Worm (Caenorhabditis elegans) whole organism, late embryonic: ENCODE measurements around the gene C49F5.3.
"Not testable (repeated sequence)": the region's sequence is repeated elsewhere in the genome, so short reads cannot be mapped to it uniquely, and the experiment has no call there.

Source experiments
- C08G9.2 ChIP-seq: sonication (generic microtip); optimal IDR thresholded peaks from 2 replicates; lab custom pipeline; 2016; ENCODE audit warnings: mild to moderate bottlenecking, missing genetic modification characterization, moderate library complexity, missing compliant biosample characterization
- K02D7.2 ChIP-seq: sonication (generic microtip); optimal IDR thresholded peaks from 2 replicates; lab custom pipeline; 2017; ENCODE audit warnings: mild to moderate bottlenecking, missing genetic modification characterization, missing compliant biosample characterization
- K09A11.1 ChIP-seq: sonication (generic microtip); optimal IDR thresholded peaks from 2 replicates; lab custom pipeline; 2017; ENCODE audit warnings: antibody characterized with exemption, mild to moderate bottlenecking, missing genetic modification characterization, missing compliant biosample characterization; ENCODE audit not compliant: insufficient read depth
- ceh-14 ChIP-seq: sonication (generic microtip); optimal IDR thresholded peaks from 2 replicates; lab custom pipeline; 2016; ENCODE audit warnings: missing genotype, missing genetic modification characterization, missing compliant biosample characterization
- ceh-18 ChIP-seq: sonication (generic microtip); optimal IDR thresholded peaks from 2 replicates; lab custom pipeline; 2016; ENCODE audit warnings: missing genetic modification characterization, missing compliant biosample characterization
- ceh-2 ChIP-seq: sonication (generic microtip); optimal IDR thresholded peaks from 2 replicates; lab custom pipeline; 2016; ENCODE audit warnings: missing genotype, missing genetic modification characterization, missing compliant biosample characterization
- ceh-34 ChIP-seq: sonication (generic microtip); optimal IDR thresholded peaks from 2 replicates; lab custom pipeline; 2016; ENCODE audit warnings: mild to moderate bottlenecking, missing genetic modification characterization, missing compliant biosample characterization
- ceh-6 ChIP-seq: fragments of 200-800 bp; sonication (Bioruptor generic); optimal IDR thresholded peaks from 2 replicates; lab custom pipeline; 2018; ENCODE audit warnings: mild to moderate bottlenecking, missing genetic modification characterization, missing compliant biosample characterization
- ceh-9 ChIP-seq: sonication (generic microtip); optimal IDR thresholded peaks from 2 replicates; lab custom pipeline; 2016; ENCODE audit warnings: mild to moderate bottlenecking, missing genetic modification characterization, inconsistent platforms, missing compliant biosample characterization
- elt-2 ChIP-seq: sonication (generic microtip); optimal IDR thresholded peaks from 2 replicates; lab custom pipeline; 2016; ENCODE audit warnings: missing genetic modification reagents, missing genetic modification characterization, missing compliant biosample characterization
- fax-1 ChIP-seq: sonication (generic microtip); optimal IDR thresholded peaks from 2 replicates; lab custom pipeline; 2016; ENCODE audit warnings: missing genotype, missing genetic modification characterization, missing compliant biosample characterization
- fkh-10 ChIP-seq: fragments of 150-350 bp; optimal IDR thresholded peaks from 2 replicates; lab custom pipeline; 2014; ENCODE audit warnings: missing biosample characterization, missing genetic modification reagents, missing genetic modification characterization
- fkh-6 ChIP-seq: sonication (generic microtip); optimal IDR thresholded peaks from 2 replicates; lab custom pipeline; 2016; ENCODE audit warnings: missing genetic modification characterization, missing compliant biosample characterization
- gmeb-2 ChIP-seq: sonication (generic microtip); optimal IDR thresholded peaks from 2 replicates; lab custom pipeline; 2016; ENCODE audit warnings: missing genetic modification characterization, inconsistent platforms, missing compliant biosample characterization
- hlh-30 ChIP-seq: sonication (generic microtip); optimal IDR thresholded peaks from 2 replicates; lab custom pipeline; 2017; ENCODE audit warnings: antibody characterized with exemption, missing genetic modification characterization, missing compliant biosample characterization; ENCODE audit not compliant: insufficient read depth
- hlh-8 ChIP-seq: sonication (generic microtip); optimal IDR thresholded peaks from 2 replicates; lab custom pipeline; 2016; ENCODE audit warnings: missing genotype, missing genetic modification characterization, missing compliant biosample characterization
- lin-11 ChIP-seq: fragments of 200-800 bp; sonication (Bioruptor generic); optimal IDR thresholded peaks from 2 replicates; lab custom pipeline; 2018; ENCODE audit warnings: mild to moderate bottlenecking, missing genetic modification characterization, missing compliant biosample characterization
- madf-2 ChIP-seq: sonication (generic microtip); optimal IDR thresholded peaks from 2 replicates; lab custom pipeline; 2017; ENCODE audit warnings: missing genetic modification characterization, missing compliant biosample characterization
- nfya-1 ChIP-seq: sonication (generic microtip); optimal IDR thresholded peaks from 2 replicates; lab custom pipeline; 2017; ENCODE audit warnings: missing genetic modification characterization, mild to moderate bottlenecking, missing compliant biosample characterization, antibody characterized with exemption, moderate library complexity
- nhr-232 ChIP-seq: sonication (generic microtip); optimal IDR thresholded peaks from 2 replicates; lab custom pipeline; 2016; ENCODE audit warnings: missing genetic modification characterization, missing compliant biosample characterization
- pat-9 ChIP-seq: fragments of 200-800 bp; sonication (Bioruptor generic); optimal IDR thresholded peaks from 2 replicates; lab custom pipeline; 2018; ENCODE audit warnings: mild to moderate bottlenecking, missing genetic modification characterization, moderate library complexity, missing compliant biosample characterization
- pha-2 ChIP-seq: sonication (generic microtip); optimal IDR thresholded peaks from 2 replicates; lab custom pipeline; 2017; ENCODE audit warnings: mild to moderate bottlenecking, missing genetic modification characterization, missing compliant biosample characterization
- pros-1 ChIP-seq: fragments of 150-350 bp; optimal IDR thresholded peaks from 2 replicates; lab custom pipeline; 2014; ENCODE audit warnings: missing biosample characterization, missing genetic modification reagents, missing genetic modification characterization
- ref-2 ChIP-seq: sonication (generic microtip); optimal IDR thresholded peaks from 2 replicates; lab custom pipeline; 2016; ENCODE audit warnings: missing genetic modification characterization, missing compliant biosample characterization
- sox-2 ChIP-seq: fragments of 200-800 bp; sonication (Bioruptor generic); IDR thresholded peaks from 2 replicates; pipeline ENCODE4 v1.3.6; 2022; ENCODE audit warnings: missing genetic modification reagents, missing genetic modification characterization, missing compliant biosample characterization
- sox-4 ChIP-seq: sonication (generic microtip); optimal IDR thresholded peaks from 2 replicates; lab custom pipeline; 2017; ENCODE audit warnings: mild to moderate bottlenecking, missing genetic modification characterization, inconsistent platforms, missing compliant biosample characterization
- syd-9 ChIP-seq: sonication (generic microtip); optimal IDR thresholded peaks from 2 replicates; lab custom pipeline; 2016; ENCODE audit warnings: mild to moderate bottlenecking, missing genetic modification characterization, moderate library complexity, missing compliant biosample characterization
- tbx-7 ChIP-seq: sonication (generic microtip); optimal IDR thresholded peaks from 2 replicates; lab custom pipeline; 2016; ENCODE audit warnings: missing genotype, missing genetic modification characterization, missing compliant biosample characterization
- ttx-3 ChIP-seq: sonication (generic microtip); optimal IDR thresholded peaks from 2 replicates; lab custom pipeline; 2016; ENCODE audit warnings: missing genetic modification reagents, missing genetic modification characterization, missing compliant biosample characterization
- unc-55 ChIP-seq: sonication (generic microtip); optimal IDR thresholded peaks from 2 replicates; lab custom pipeline; 2017; ENCODE audit warnings: missing biosample characterization, missing genetic modification reagents, missing genetic modification characterization
- unc-86 ChIP-seq: sonication (generic microtip); optimal IDR thresholded peaks from 2 replicates; lab custom pipeline; 2016; ENCODE audit warnings: missing genetic modification characterization, missing compliant biosample characterization
- ztf-16 ChIP-seq: sonication (generic microtip); optimal IDR thresholded peaks from 2 replicates; lab custom pipeline; 2017; ENCODE audit warnings: missing genetic modification characterization, missing compliant biosample characterization

C49F5.3 gene

DNA sequence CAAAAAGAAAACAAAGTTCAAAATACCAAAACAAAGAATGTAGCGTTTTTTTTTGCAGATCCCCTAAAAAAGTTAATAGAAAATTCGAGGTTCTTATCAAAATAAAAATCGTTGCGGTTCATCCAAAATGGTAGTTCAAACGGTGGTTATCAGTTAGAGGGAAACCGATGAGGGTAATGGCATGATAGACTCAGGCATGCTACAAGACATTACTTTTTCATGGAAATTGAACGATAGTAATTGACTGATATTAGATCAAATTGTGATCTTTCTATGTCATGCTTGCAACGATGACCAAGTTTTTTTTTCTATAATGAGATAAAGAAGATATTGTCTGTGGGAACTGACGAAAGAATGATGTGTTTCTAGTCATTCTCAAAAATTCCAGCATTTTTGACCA is 18.9 kb downstream of the C49F5.3 start:
- TF ChIP-seq ceh-18 (tag; lab: Kevin White, UChicago): no peak

DNA sequence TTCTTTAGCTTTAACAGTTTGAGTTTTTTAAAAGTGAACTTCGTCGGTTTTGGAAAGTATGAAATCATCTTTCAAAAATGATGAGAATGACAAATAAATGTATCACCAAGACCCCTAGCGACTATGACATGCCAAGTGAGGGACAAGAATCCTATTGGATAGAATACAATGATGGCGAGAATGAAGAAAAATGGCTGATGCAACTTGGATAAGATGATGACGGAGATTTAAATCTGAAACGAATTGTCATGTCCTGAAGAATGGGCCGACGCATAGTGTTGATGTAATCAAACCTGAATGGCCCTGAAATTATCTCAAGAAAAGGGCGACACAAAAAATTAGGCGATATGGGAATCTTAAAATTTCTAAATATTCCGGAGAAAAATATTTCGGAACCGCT is 19.8 kb downstream of the C49F5.3 start:
- TF ChIP-seq tbx-7 (tag; lab: Kevin White, UChicago) (no peak), nfya-1 (peak; percentile 54), pat-9 (tag; lab: Kevin White, UChicago) (no peak), hlh-30 (tag; lab: Kevin White, UChicago) (no peak)
- TF ChIP-seq, all 69 proteins: peak for 1

ce11 chrX:11962050-11962788 is 21.2 kb downstream of the C49F5.3 start:
- TF ChIP-seq sox-4 (tag; lab: Kevin White, UChicago): no peak
- TF ChIP-seq madf-2 (tag; lab: Kevin White, UChicago): no peak
- TF ChIP-seq ref-2 (tag; lab: Kevin White, UChicago): no peak
- TF ChIP-seq elt-2 (tag; lab: Kevin White, UChicago): peak; percentile 82

ce11 chrX:11961103-11961502 is 22.3 kb downstream of the C49F5.3 start, which contains the start of gene C49F5.13:
Gene C49F5.13, plus strand, starts transcription at chrX:11961403.
- not testable (repeated sequence) for TF ChIP-seq unc-55 (GFP tag; lab: Kevin White, UChicago); ttx-3 (tag; lab: Kevin White, UChicago); pros-1

- no peak for TF ChIP-seq ceh-18 (tag; lab: Kevin White, UChicago)
- TF ChIP-seq ztf-16: no peak
- no peak for TF ChIP-seq ceh-14
- no peak for TF ChIP-seq C08G9.2 (tag; lab: Kevin White, UChicago)
- TF ChIP-seq lin-11 (tag; lab: Kevin White, UChicago): no peak
- TF ChIP-seq hlh-8 (tag; lab: Kevin White, UChicago): no peak
- TF ChIP-seq ceh-6 (GFP tag; lab: Kevin White, UChicago): no peak
- no peak for TF ChIP-seq gmeb-2 (tag; lab: Kevin White, UChicago)
- TF ChIP-seq ceh-2 (tag; lab: Kevin White, UChicago): no peak
- TF ChIP-seq nhr-232 (tag; lab: Kevin White, UChicago): no peak
- no peak for TF ChIP-seq tbx-7 (tag; lab: Kevin White, UChicago)
- no peak for TF ChIP-seq pha-2
- no peak for TF ChIP-seq K02D7.2 (tag; lab: Kevin White, UChicago)
- TF ChIP-seq ref-2 (tag; lab: Kevin White, UChicago): no peak
- TF ChIP-seq ceh-34 (tag; lab: Kevin White, UChicago): no peak
Measured at ce11 chrX:11959838-11960237, 23.6 kb downstream of the C49F5.3 start, which contains the start of gene C49F5.8. Gene C49F5.8, plus strand, starts transcription at chrX:11960138.

DNA sequence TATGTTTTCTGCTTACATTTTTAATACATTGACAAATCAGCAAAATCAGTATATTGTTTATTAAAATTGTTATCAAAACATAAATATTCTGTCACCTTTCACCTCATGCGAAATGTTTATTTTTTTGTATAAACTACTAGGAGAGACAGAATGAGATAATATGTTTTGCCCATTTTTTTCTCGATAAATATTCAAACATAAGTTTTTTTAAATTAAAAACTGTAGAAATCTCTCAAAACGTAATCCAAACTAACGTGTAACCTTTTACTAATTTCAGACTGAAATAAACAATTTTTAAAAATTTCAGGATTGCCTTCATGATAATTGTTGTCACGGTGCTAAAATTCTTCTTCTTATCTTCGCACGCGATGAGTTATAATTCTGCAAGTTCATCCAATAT is 26.2 kb downstream of the C49F5.3 start, which contains the start of gene T08D10.5:
Gene T08D10.5, plus strand, starts transcription at position 301 of the 400 bp plus-strand sequence.
- TF ChIP-seq syd-9 (tag; lab: Kevin White, UChicago) (no peak), ceh-9 (tag; lab: Kevin White, UChicago) (no peak), madf-2 (tag; lab: Kevin White, UChicago) (no peak), unc-86 (tag; lab: Kevin White, UChicago) (no peak), fkh-6 (tag; lab: Kevin White, UChicago) (no peak), tbx-7 (tag; lab: Kevin White, UChicago) (no peak), ceh-18 (tag; lab: Kevin White, UChicago) (no peak), unc-55 (GFP tag; lab: Kevin White, UChicago) (no peak), ref-2 (tag; lab: Kevin White, UChicago) (no peak), ceh-2 (tag; lab: Kevin White, UChicago) (no peak), fax-1 (tag; lab: Kevin White, UChicago) (no peak), fkh-10 (GFP tag; lab: Kevin White, UChicago) (no peak), pha-2 (no peak), K09A11.1 (tag; lab: Kevin White, UChicago) (no peak), sox-2 (GFP tag; lab: Robert Waterston, UW) (no peak)
